Worm (Caenorhabditis elegans) whole organism, L3 larva: ENCODE data around the gene helq-1.

ENCODE experiments used
- ZK546.5 ChIP-seq: sonication (generic microtip); optimal IDR thresholded peaks from 2 replicates; lab custom pipeline; 2017; ENCODE audit warnings: missing biosample characterization, missing genetic modification characterization
- aly-2 ChIP-seq: fragments of 150-350 bp; optimal IDR thresholded peaks from 2 replicates; lab custom pipeline; 2014; ENCODE audit warnings: missing biosample characterization, missing genetic modification characterization
- ama-1 ChIP-seq: fragments of 150-350 bp; optimal IDR thresholded peaks from 2 replicates; lab custom pipeline; 2018
- ceh-16 ChIP-seq: sonication (generic microtip); optimal IDR thresholded peaks from 2 replicates; lab custom pipeline; 2017; ENCODE audit warnings: missing biosample characterization, missing genetic modification characterization
- ceh-28 ChIP-seq: fragments of 150-350 bp; optimal IDR thresholded peaks from 2 replicates; lab custom pipeline; 2014; ENCODE audit warnings: missing biosample characterization, missing genetic modification reagents, missing genetic modification characterization
- egl-27 ChIP-seq: sonication (generic microtip); optimal IDR thresholded peaks from 4 replicates; lab custom pipeline; 2017; ENCODE audit warnings: missing biosample characterization, missing genetic modification reagents, missing genetic modification characterization
- egl-5 ChIP-seq: fragments of 150-350 bp; optimal IDR thresholded peaks from 2 replicates; lab custom pipeline; 2017; ENCODE audit warnings: missing biosample characterization, missing genetic modification reagents, missing genetic modification characterization, inconsistent platforms
- elt-2 ChIP-seq: sonication (generic microtip); optimal IDR thresholded peaks from 2 replicates; lab custom pipeline; 2016; ENCODE audit warnings: missing genetic modification reagents, mild to moderate bottlenecking, missing genetic modification characterization, missing compliant biosample characterization
- elt-3 ChIP-seq, 3 experiments: fragments of 150-350 bp in 1 of 3; sonication (generic microtip) in 2 of 3; optimal IDR thresholded peaks; 2 replicates in 2 of 3; 4 replicates in 1 of 3; lab custom pipeline; 2014 to 2017; ENCODE audit warnings: missing biosample characterization in 3 of 3, missing genetic modification characterization in 3 of 3
- eor-1 ChIP-seq, 2 experiments: fragments of 150-350 bp; optimal IDR thresholded peaks; 2 replicates each; lab custom pipeline; 2014 to 2018; ENCODE audit warnings: missing biosample characterization in 2 of 2, missing genetic modification characterization in 2 of 2
- fkh-10 ChIP-seq: sonication (generic microtip); optimal IDR thresholded peaks from 2 replicates; lab custom pipeline; 2017; ENCODE audit warnings: missing biosample characterization, missing genetic modification reagents, missing genetic modification characterization
- fkh-2 ChIP-seq: fragments of 150-350 bp; optimal IDR thresholded peaks from 2 replicates; lab custom pipeline; 2014; ENCODE audit warnings: missing biosample characterization, missing genetic modification reagents, missing genetic modification characterization
- jun-1 ChIP-seq: fragments of 150-350 bp; optimal IDR thresholded peaks from 2 replicates; lab custom pipeline; 2014; ENCODE audit warnings: missing biosample characterization, missing genetic modification reagents, missing genetic modification characterization
- lin-15B ChIP-seq: fragments of 150-350 bp; optimal IDR thresholded peaks from 2 replicates; lab custom pipeline; 2014; ENCODE audit warnings: missing biosample characterization, missing genetic modification characterization
- lin-39 ChIP-seq: fragments of 150-350 bp; optimal IDR thresholded peaks from 2 replicates; lab custom pipeline; 2018; ENCODE audit warnings: missing biosample characterization, missing genetic modification reagents, missing genetic modification characterization
- lsy-12 ChIP-seq: sonication (generic microtip); optimal IDR thresholded peaks from 2 replicates; lab custom pipeline; 2016; ENCODE audit warnings: mild to moderate bottlenecking, missing genetic modification characterization, missing compliant biosample characterization
- mml-1 ChIP-seq: fragments of 150-350 bp; sonication (generic microtip); optimal IDR thresholded peaks from 3 replicates; lab custom pipeline; 2014; ENCODE audit warnings: missing biosample characterization, missing genetic modification characterization
- nfya-1 ChIP-seq: sonication (generic microtip); optimal IDR thresholded peaks from 2 replicates; lab custom pipeline; 2017; ENCODE audit warnings: missing genetic modification characterization, mild to moderate bottlenecking, missing compliant biosample characterization, antibody characterized with exemption, moderate library complexity; ENCODE audit not compliant: insufficient read depth
- nhr-11 ChIP-seq: fragments of 150-350 bp; optimal IDR thresholded peaks from 2 replicates; lab custom pipeline; 2014; ENCODE audit warnings: missing biosample characterization, missing genetic modification characterization
- nhr-23 ChIP-seq: fragments of 150-350 bp; optimal IDR thresholded peaks from 2 replicates; lab custom pipeline; 2014; ENCODE audit warnings: missing biosample characterization, missing genetic modification reagents, missing genetic modification characterization
- nhr-237 ChIP-seq: fragments of 150-350 bp; optimal IDR thresholded peaks from 2 replicates; lab custom pipeline; 2014; ENCODE audit warnings: missing biosample characterization, missing genetic modification characterization
- nhr-25 ChIP-seq: sonication (generic microtip); optimal IDR thresholded peaks from 2 replicates; lab custom pipeline; 2017; ENCODE audit warnings: missing biosample characterization, missing genetic modification characterization
- nhr-28 ChIP-seq: fragments of 150-350 bp; optimal IDR thresholded peaks from 2 replicates; lab custom pipeline; 2014; ENCODE audit warnings: missing biosample characterization, missing genetic modification characterization
- nhr-67 ChIP-seq: fragments of 150-350 bp; optimal IDR thresholded peaks from 2 replicates; lab custom pipeline; 2014; ENCODE audit warnings: missing biosample characterization, missing genetic modification characterization
- nhr-76 ChIP-seq: fragments of 150-350 bp; sonication (generic microtip); optimal IDR thresholded peaks from 5 replicates; lab custom pipeline; 2014; ENCODE audit warnings: missing biosample characterization, missing genetic modification characterization
- nhr-77 ChIP-seq: fragments of 150-350 bp; optimal IDR thresholded peaks from 2 replicates; lab custom pipeline; 2014; ENCODE audit warnings: missing biosample characterization, missing genetic modification characterization
- pha-4 ChIP-seq: fragments of 150-350 bp; optimal IDR thresholded peaks from 2 replicates; lab custom pipeline; 2014; ENCODE audit warnings: missing biosample characterization, missing genetic modification reagents, missing genetic modification characterization
- sea-2 ChIP-seq: fragments of 150-350 bp; sonication (generic microtip); optimal IDR thresholded peaks from 4 replicates; lab custom pipeline; 2014; ENCODE audit warnings: missing biosample characterization, missing genetic modification reagents, missing genetic modification characterization
- snpc-4 ChIP-seq: fragments of 150-350 bp; optimal IDR thresholded peaks from 2 replicates; lab custom pipeline; 2014; ENCODE audit warnings: missing biosample characterization, missing genetic modification characterization
- tbx-2 ChIP-seq: sonication (generic microtip); optimal IDR thresholded peaks from 2 replicates; lab custom pipeline; 2016; ENCODE audit warnings: mild to moderate bottlenecking, missing genetic modification characterization, missing compliant biosample characterization
- unc-39 ChIP-seq: sonication (generic microtip); optimal IDR thresholded peaks from 4 replicates; lab custom pipeline; 2017; ENCODE audit warnings: missing biosample characterization, missing genetic modification characterization
- unc-62 ChIP-seq: fragments of 150-350 bp; sonication (generic microtip); optimal IDR thresholded peaks from 4 replicates; lab custom pipeline; 2014; ENCODE audit warnings: missing biosample characterization, missing genetic modification reagents, missing genetic modification characterization
- ztf-11 ChIP-seq: fragments of 150-350 bp; optimal IDR thresholded peaks from 2 replicates; lab custom pipeline; 2014; ENCODE audit warnings: missing biosample characterization, missing genetic modification characterization
- ztf-4 ChIP-seq: fragments of 150-350 bp; optimal IDR thresholded peaks from 2 replicates; lab custom pipeline; 2014; ENCODE audit warnings: missing biosample characterization, missing genetic modification characterization

Gene helq-1

ce11 chrIII:598168-598567 is 11.3 kb upstream of the helq-1 start (continued):
- TF ChIP-seq lsy-12 (no peak), ceh-16 (tag; lab: Kevin White, UChicago) (no peak), snpc-4 (peak; percentile 24), nhr-25 (tag; lab: Kevin White, UChicago) (peak; percentile 38), lin-39 (peak; percentile 67), mml-1 (tag; lab: Kevin White, UChicago) (no peak), sea-2 (GFP tag; lab: Kevin White, UChicago) (no peak), jun-1 (tag; lab: Kevin White, UChicago) (no peak), fkh-10 (GFP tag; lab: Kevin White, UChicago) (peak; percentile 81), nhr-67 (no peak), aly-2 (no peak), nhr-77 (tag; lab: Kevin White, UChicago) (no peak), ztf-11 (tag; lab: Kevin White, UChicago) (no peak)

- no peak for TF ChIP-seq nhr-76 (tag; lab: Kevin White, UChicago)
- TF ChIP-seq aly-2 = no peak
- no peak for TF ChIP-seq nfya-1
- no peak for TF ChIP-seq nhr-77 (tag; lab: Kevin White, UChicago)
- TF ChIP-seq nhr-237 (tag; lab: Kevin White, UChicago) = no peak
- TF ChIP-seq ZK546.5 (tag; lab: Kevin White, UChicago) = no peak
- no peak for TF ChIP-seq ztf-4 (tag; lab: Kevin White, UChicago)
- no peak for TF ChIP-seq egl-27
- TF ChIP-seq elt-2 (tag; lab: Kevin White, UChicago) = no peak
- TF ChIP-seq sea-2 (GFP tag; lab: Kevin White, UChicago) = no peak
- TF ChIP-seq nhr-28 = no peak
- no peak for TF ChIP-seq ceh-16 (tag; lab: Kevin White, UChicago)
- TF ChIP-seq elt-3 (tag; optimal IDR thresholded peaks at IDR 0.05; lab: Kevin White, UChicago) = no peak
Observed at ce11 chrIII:595449-595848, 8.5 kb upstream of the helq-1 start.

- no peak for TF ChIP-seq nhr-76 (tag; lab: Kevin White, UChicago)
- TF ChIP-seq nhr-28 = no peak
- no peak for TF ChIP-seq ztf-11 (tag; lab: Kevin White, UChicago)
- TF ChIP-seq nfya-1 = no peak
- no peak for TF ChIP-seq eor-1 (tag; optimal IDR thresholded peaks at IDR 0.05; lab: Kevin White, UChicago)
Observed at ce11 chrIII:577467-577866, 9.4 kb downstream of the helq-1 start, which contains the start of gene gtf-2H5. Gene gtf-2H5 (minus strand): TSS chrIII:577567.

- no peak for TF ChIP-seq ama-1
- no peak for TF ChIP-seq eor-1 (tag; optimal IDR thresholded peaks at IDR 0.05; lab: Kevin White, UChicago)
- no peak for TF ChIP-seq mml-1 (tag; lab: Kevin White, UChicago)
- TF ChIP-seq fkh-2 (tag; lab: Kevin White, UChicago) = no peak
- TF ChIP-seq egl-27 = no peak
- TF ChIP-seq nhr-76 (tag; lab: Kevin White, UChicago) = no peak
- TF ChIP-seq pha-4 (tag; lab: Kevin White, UChicago) = no peak
- TF ChIP-seq tbx-2 (tag; lab: Kevin White, UChicago) = no peak
- TF ChIP-seq lin-15B (tag; lab: Kevin White, UChicago) = no peak
- TF ChIP-seq nhr-237 (tag; lab: Kevin White, UChicago) = no peak
- no peak for TF ChIP-seq unc-39 (tag; lab: Kevin White, UChicago)
- TF ChIP-seq nfya-1 = no peak
- no peak for TF ChIP-seq egl-5 (tag; lab: Kevin White, UChicago)
- TF ChIP-seq nhr-11 (tag; lab: Kevin White, UChicago) = no peak
- no peak for TF ChIP-seq unc-62 (GFP tag; lab: Kevin White, UChicago)
- TF ChIP-seq ceh-28 (tag; lab: Kevin White, UChicago) = no peak
- TF ChIP-seq snpc-4 = no peak
Observed at ce11 chrIII:576555-576954, 10.4 kb downstream of the helq-1 start.

ce11 chrIII:568815-569214 is 18.1 kb downstream of the helq-1 start:
- TF ChIP-seq lin-39 = no peak

- peak; percentile 68 for TF ChIP-seq nhr-25 (tag; lab: Kevin White, UChicago)
- TF ChIP-seq nhr-28 = no peak
- peak; percentile 77 for TF ChIP-seq egl-5 (tag; lab: Kevin White, UChicago)
- no peak for TF ChIP-seq nfya-1
- peak; percentile 13 for TF ChIP-seq nhr-23 (tag; lab: Kevin White, UChicago)
Observed at ce11 chrIII:564786-565185, 22.1 kb downstream of the helq-1 start.
